Worm (Caenorhabditis elegans) whole organism, L4 larva: ENCODE results near the gene pmt-2.

Experiments used
- F49E8.2 ChIP-seq: sonication (generic microtip); optimal IDR thresholded peaks from 2 replicates; lab custom pipeline; 2016; ENCODE audit warnings: missing compliant biosample characterization, mild to moderate bottlenecking, missing genetic modification characterization, borderline replicate concordance
- Y105C5A.15 ChIP-seq: fragments of 200-800 bp; sonication (Bioruptor generic); IDR thresholded peaks from 2 replicates; pipeline ENCODE4 v1.3.6; 2022; ENCODE audit warnings: missing genetic modification characterization, missing compliant biosample characterization
- aly-2 ChIP-seq: sonication (generic microtip); optimal IDR thresholded peaks from 2 replicates; lab custom pipeline; 2018; ENCODE audit warnings: missing biosample characterization, missing genetic modification characterization
- ama-1 ChIP-seq: fragments of 150-350 bp; optimal IDR thresholded peaks from 2 replicates; lab custom pipeline; 2014; ENCODE audit warnings: inconsistent platforms, mixed read lengths
- ceh-32 ChIP-seq: sonication (generic microtip); optimal IDR thresholded peaks from 2 replicates; lab custom pipeline; 2016; ENCODE audit warnings: mild to moderate bottlenecking, missing genetic modification characterization, missing compliant biosample characterization; ENCODE audit not compliant: poor library complexity
- ceh-62 ChIP-seq: sonication (generic microtip); optimal IDR thresholded peaks from 2 replicates; lab custom pipeline; 2017; ENCODE audit warnings: missing biosample characterization, missing genetic modification characterization
- daf-16 ChIP-seq, 3 experiments: sonication (generic microtip); optimal IDR thresholded peaks; 2 replicates each; lab custom pipeline; 2016 to 2017; ENCODE audit warnings: missing genetic modification characterization in 3 of 3, missing genetic modification reagents in 3 of 3, mild to moderate bottlenecking in 2 of 3, missing compliant biosample characterization in 2 of 3, missing biosample characterization in 1 of 3, moderate library complexity in 1 of 3
- dmd-8 ChIP-seq: fragments of 200-800 bp; sonication (Bioruptor generic); IDR thresholded peaks from 2 replicates; pipeline ENCODE4 v1.3.6; 2022; ENCODE audit warnings: missing genetic modification characterization, missing compliant biosample characterization
- duxl-1 ChIP-seq: sonication (generic microtip); optimal IDR thresholded peaks from 2 replicates; lab custom pipeline; 2016; ENCODE audit warnings: mild to moderate bottlenecking, missing genetic modification characterization, moderate library complexity, missing compliant biosample characterization; ENCODE audit not compliant: poor library complexity
- dve-1 ChIP-seq: sonication (generic microtip); optimal IDR thresholded peaks from 2 replicates; lab custom pipeline; 2017; ENCODE audit warnings: antibody characterized with exemption, mild to moderate bottlenecking, missing genetic modification characterization, missing compliant biosample characterization; ENCODE audit not compliant: insufficient read depth
- egl-27 ChIP-seq: sonication (generic microtip); optimal IDR thresholded peaks from 3 replicates; lab custom pipeline; 2017; ENCODE audit warnings: missing biosample characterization, missing genetic modification reagents, missing genetic modification characterization
- egl-43 ChIP-seq: fragments of 200-800 bp; sonication (Bioruptor generic); IDR thresholded peaks from 2 replicates; pipeline ENCODE4 v1.3.6; 2022; ENCODE audit warnings: missing genetic modification reagents, missing genetic modification characterization, missing compliant biosample characterization
- fos-1 ChIP-seq: fragments of 150-350 bp; optimal IDR thresholded peaks from 2 replicates; lab custom pipeline; 2014; ENCODE audit warnings: missing biosample characterization, missing genetic modification characterization
- hlh-11 ChIP-seq: fragments of 200-800 bp; sonication (Bioruptor generic); optimal IDR thresholded peaks from 2 replicates; lab custom pipeline; 2018; ENCODE audit warnings: mild to moderate bottlenecking, missing genetic modification characterization, missing compliant biosample characterization
- hlh-30 ChIP-seq: sonication (generic microtip); optimal IDR thresholded peaks from 2 replicates; lab custom pipeline; 2017; ENCODE audit warnings: antibody characterized with exemption, mild to moderate bottlenecking, missing genetic modification characterization, missing compliant biosample characterization; ENCODE audit not compliant: insufficient read depth
- lim-7 ChIP-seq: fragments of 200-800 bp; sonication (Bioruptor generic); IDR thresholded peaks from 2 replicates; pipeline ENCODE4 v1.3.6; 2022; ENCODE audit warnings: missing genetic modification characterization, missing compliant biosample characterization
- lin-1 ChIP-seq: fragments of 200-800 bp; sonication (Bioruptor generic); IDR thresholded peaks from 2 replicates; pipeline ENCODE4 v1.3.6; 2022; ENCODE audit warnings: missing genetic modification reagents, missing genetic modification characterization, missing compliant biosample characterization
- lin-13 ChIP-seq: fragments of 150-350 bp; optimal IDR thresholded peaks from 2 replicates; lab custom pipeline; 2014; ENCODE audit warnings: missing biosample characterization, missing genetic modification reagents, missing genetic modification characterization
- lin-38 ChIP-seq: fragments of 200-800 bp; sonication (Bioruptor generic); IDR thresholded peaks from 2 replicates; pipeline ENCODE4 v1.3.6; 2022; ENCODE audit warnings: missing genetic modification reagents, missing genetic modification characterization, missing compliant biosample characterization
- lin-39 ChIP-seq: fragments of 150-350 bp; optimal IDR thresholded peaks from 2 replicates; lab custom pipeline; 2014; ENCODE audit warnings: missing biosample characterization, missing genetic modification reagents, missing genetic modification characterization
- lir-3 ChIP-seq: sonication (generic microtip); optimal IDR thresholded peaks from 2 replicates; lab custom pipeline; 2016; ENCODE audit warnings: mild to moderate bottlenecking, missing genetic modification characterization, missing compliant biosample characterization
- lsy-2 ChIP-seq, 2 experiments: fragments of 150-350 bp in 1 of 2; sonication (generic microtip) in 1 of 2; optimal IDR thresholded peaks; 2 replicates each; lab custom pipeline; 2014 to 2017; ENCODE audit warnings: missing biosample characterization in 2 of 2, missing genetic modification characterization in 2 of 2
- nhr-111 ChIP-seq: fragments of 200-800 bp; sonication (Bioruptor generic); optimal IDR thresholded peaks from 2 replicates; lab custom pipeline; 2018; ENCODE audit warnings: mild to moderate bottlenecking, missing genetic modification characterization, missing compliant biosample characterization
- nhr-28 ChIP-seq: fragments of 150-350 bp; optimal IDR thresholded peaks from 2 replicates; lab custom pipeline; 2014; ENCODE audit warnings: missing biosample characterization, missing genetic modification characterization
- nhr-41 ChIP-seq: fragments of 200-800 bp; sonication (Bioruptor generic); IDR thresholded peaks from 2 replicates; pipeline ENCODE4 v1.3.6; 2022; ENCODE audit warnings: missing genetic modification reagents, missing genetic modification characterization, missing compliant biosample characterization
- nhr-77 ChIP-seq: fragments of 150-350 bp; optimal IDR thresholded peaks from 2 replicates; lab custom pipeline; 2014; ENCODE audit warnings: missing biosample characterization, missing genetic modification characterization
- php-3 ChIP-seq: fragments of 200-800 bp; sonication (Bioruptor generic); IDR thresholded peaks from 2 replicates; pipeline ENCODE4 v1.3.6; 2022; ENCODE audit warnings: missing genetic modification reagents, missing genetic modification characterization, missing compliant biosample characterization
- pqm-1 ChIP-seq: sonication (generic microtip); optimal IDR thresholded peaks from 2 replicates; lab custom pipeline; 2017; ENCODE audit warnings: missing biosample characterization, missing genetic modification characterization
- saeg-2 ChIP-seq: fragments of 200-800 bp; sonication (Bioruptor generic); IDR thresholded peaks from 2 replicates; pipeline ENCODE4 v1.3.6; 2022; ENCODE audit warnings: missing genetic modification reagents, missing genetic modification characterization, missing compliant biosample characterization
- skn-1 ChIP-seq: fragments of 150-350 bp; optimal IDR thresholded peaks from 2 replicates; lab custom pipeline; 2014; ENCODE audit warnings: missing biosample characterization, missing genetic modification characterization
- spr-3 ChIP-seq: fragments of 200-800 bp; sonication (Bioruptor generic); optimal IDR thresholded peaks from 2 replicates; lab custom pipeline; 2018; ENCODE audit warnings: mild to moderate bottlenecking, missing genetic modification characterization, missing compliant biosample characterization
- tag-97 ChIP-seq: fragments of 200-800 bp; sonication (Bioruptor generic); IDR thresholded peaks from 2 replicates; pipeline ENCODE4 v1.3.6; 2022; ENCODE audit warnings: missing genetic modification characterization, missing compliant biosample characterization
- unc-39 ChIP-seq: sonication (generic microtip); optimal IDR thresholded peaks from 2 replicates; lab custom pipeline; 2017; ENCODE audit warnings: missing biosample characterization, missing genetic modification characterization
- vab-7 ChIP-seq: fragments of 200-800 bp; sonication (Bioruptor generic); IDR thresholded peaks from 2 replicates; pipeline ENCODE4 v1.3.6; 2022; ENCODE audit warnings: missing genetic modification reagents, missing genetic modification characterization, missing compliant biosample characterization
- zag-1 ChIP-seq: fragments of 150-350 bp; optimal IDR thresholded peaks from 2 replicates; lab custom pipeline; 2014; ENCODE audit warnings: missing biosample characterization, missing genetic modification characterization
- zfp-3 ChIP-seq: fragments of 200-800 bp; sonication (Bioruptor generic); conservative IDR thresholded peaks from 2 replicates; pipeline ENCODE4 v1.3.6; 2022; ENCODE audit warnings: missing genetic modification reagents, missing genetic modification characterization, missing compliant biosample characterization
- zip-11 ChIP-seq: fragments of 200-800 bp; sonication (Bioruptor generic); IDR thresholded peaks from 2 replicates; pipeline ENCODE4 v1.3.6; 2022; ENCODE audit warnings: missing genetic modification characterization, missing compliant biosample characterization
- zip-2 ChIP-seq: fragments of 150-350 bp; optimal IDR thresholded peaks from 2 replicates; lab custom pipeline; 2014; ENCODE audit warnings: missing biosample characterization, missing genetic modification characterization
- ztf-7 ChIP-seq: fragments of 150-350 bp; optimal IDR thresholded peaks from 2 replicates; lab custom pipeline; 2014; ENCODE audit warnings: missing biosample characterization, missing genetic modification characterization

The pmt-2 gene

DNA sequence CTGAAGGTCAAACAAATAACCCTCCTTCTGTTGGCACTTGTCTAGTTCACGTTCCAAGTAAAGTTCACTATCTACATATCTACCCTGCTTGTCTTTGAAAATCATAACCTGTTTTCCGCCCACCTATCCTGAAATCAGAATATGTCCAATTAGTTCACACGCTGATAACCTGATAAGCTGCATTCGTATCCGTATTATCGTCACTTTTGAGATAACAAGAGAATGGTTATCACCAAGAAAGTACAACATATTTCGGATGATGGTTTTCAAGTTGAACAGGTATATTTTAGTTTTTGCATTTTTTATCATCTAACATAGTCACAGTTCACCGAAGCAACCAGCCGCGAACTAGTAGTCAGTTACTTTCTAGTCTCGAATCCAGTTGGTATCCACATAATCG lies 37.6 kb upstream of the pmt-2 start:
- no peak for TF ChIP-seq unc-39 (tag; lab: Kevin White, UChicago)
- TF ChIP-seq egl-27 (tag; lab: Kevin White, UChicago) = no peak
- TF ChIP-seq lim-7 = no peak
- no peak for TF ChIP-seq tag-97 (GFP tag; lab: Robert Waterston, UW)
- TF ChIP-seq ceh-32 (tag; lab: Kevin White, UChicago) = no peak
- no peak for TF ChIP-seq zip-11 (GFP tag; lab: Robert Waterston, UW)
- no peak for TF ChIP-seq saeg-2 (GFP tag; lab: Robert Waterston, UW)
- no peak for TF ChIP-seq aly-2 (tag; lab: Kevin White, UChicago)
- no peak for TF ChIP-seq duxl-1
- no peak for TF ChIP-seq ceh-62 (tag; lab: Kevin White, UChicago)
- no peak for TF ChIP-seq Y105C5A.15 (GFP tag; lab: Robert Waterston, UW)
- TF ChIP-seq fos-1 (tag; lab: Kevin White, UChicago) = no peak
- TF ChIP-seq egl-43 (GFP tag; lab: Robert Waterston, UW) = no peak
- TF ChIP-seq zag-1 = no peak
- TF ChIP-seq zfp-3 (GFP tag; lab: Robert Waterston, UW) = no peak
- no peak for TF ChIP-seq lin-13 (GFP tag; lab: Kevin White, UChicago)
- no peak for TF ChIP-seq hlh-11 (tag; lab: Kevin White, UChicago)
- no peak for TF ChIP-seq pqm-1 (tag; lab: Kevin White, UChicago)
- TF ChIP-seq skn-1 (tag; lab: Kevin White, UChicago) = no peak
- no peak for TF ChIP-seq lin-38 (GFP tag; lab: Robert Waterston, UW)

DNA sequence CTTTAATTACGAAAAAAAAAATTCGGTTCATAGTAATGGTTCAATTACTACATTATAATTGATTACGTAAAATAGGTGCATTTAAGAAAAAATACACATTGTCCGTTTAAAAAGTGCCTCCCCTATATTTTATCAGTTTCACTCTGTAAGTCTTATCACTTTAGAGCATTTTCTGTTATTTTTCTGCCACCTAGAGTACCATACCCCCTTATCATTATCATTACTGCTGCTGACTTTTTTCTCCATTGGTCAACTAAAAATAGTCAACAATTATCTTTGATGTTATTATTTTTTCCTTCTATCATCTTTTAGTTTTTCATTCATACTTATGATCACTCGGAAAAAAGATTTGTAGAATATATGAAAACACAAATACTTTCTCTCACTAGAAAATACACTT lies 29.9 kb upstream of the pmt-2 start:
- no peak for TF ChIP-seq nhr-111 (GFP tag; lab: Kevin White, UChicago)
- TF ChIP-seq nhr-41 = no peak
- peak; percentile 45 for TF ChIP-seq nhr-28
- no peak for TF ChIP-seq daf-16 (GFP tag; optimal IDR thresholded peaks at IDR 0.05; lab: Kevin White, UChicago)
- peak; percentile 68 for TF ChIP-seq daf-16 (tag; optimal IDR thresholded peaks at IDR 0.05; lab: Kevin White, UChicago)
- no peak for TF ChIP-seq vab-7 (GFP tag; lab: Robert Waterston, UW)
- peak; percentile 10 for TF ChIP-seq dve-1 (tag; lab: Kevin White, UChicago)
- TF ChIP-seq aly-2 (tag; lab: Kevin White, UChicago) = no peak
- peak; percentile 76 for TF ChIP-seq pqm-1 (tag; lab: Kevin White, UChicago)
- TF ChIP-seq, all 104 proteins: peak for 4

DNA sequence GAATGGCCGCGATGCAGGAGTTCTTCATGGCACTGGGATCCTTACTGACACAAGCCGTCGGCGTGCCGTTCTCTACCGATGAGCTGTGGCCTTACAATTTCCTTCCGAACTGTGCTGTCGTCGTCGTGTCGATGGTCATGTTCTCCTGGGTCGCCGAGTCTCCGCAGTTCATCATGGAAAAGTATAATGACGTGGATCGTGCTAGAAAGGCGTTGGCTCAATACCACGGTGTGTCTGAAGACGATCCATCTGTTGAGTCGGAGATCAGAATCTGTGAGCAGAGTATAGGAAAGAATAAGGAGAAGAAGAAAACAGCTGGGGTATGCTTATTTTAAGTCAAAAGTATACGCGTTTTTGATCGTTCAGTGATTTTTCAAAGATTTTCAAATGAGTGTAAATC lies 29.2 kb upstream of the pmt-2 start:
- no peak for TF ChIP-seq dmd-8 (GFP tag; lab: Robert Waterston, UW)
- TF ChIP-seq skn-1 (tag; lab: Kevin White, UChicago) = no peak
- no peak for TF ChIP-seq ama-1 (lab: Kevin White, UChicago)
- TF ChIP-seq lin-39 (tag; lab: Kevin White, UChicago) = no peak
- no peak for TF ChIP-seq nhr-77 (tag; lab: Kevin White, UChicago)
- TF ChIP-seq lir-3 (tag; lab: Kevin White, UChicago) = no peak
- TF ChIP-seq F49E8.2 = no peak
- no peak for TF ChIP-seq lin-1 (GFP tag; lab: Robert Waterston, UW)
- TF ChIP-seq spr-3 (GFP tag; lab: Kevin White, UChicago) = no peak
- no peak for TF ChIP-seq nhr-28
- no peak for TF ChIP-seq php-3 (GFP tag; lab: Robert Waterston, UW)
- no peak for TF ChIP-seq duxl-1
- no peak for TF ChIP-seq zip-2 (tag; lab: Kevin White, UChicago)
- no peak for TF ChIP-seq lsy-2 (tag; optimal IDR thresholded peaks at IDR 0.05; lab: Kevin White, UChicago)
- no peak for TF ChIP-seq ztf-7 (tag; lab: Kevin White, UChicago)
- TF ChIP-seq ceh-32 (tag; lab: Kevin White, UChicago) = no peak
- TF ChIP-seq hlh-30 (tag; lab: Kevin White, UChicago) = no peak
